Worm (Caenorhabditis elegans): ENCODE results near the gene akap-1.

ce11 chrIII:6411914-6412313, 58.7 kb downstream of the akap-1 start, which contains the start of gene C05D11.5:
- no peak for TF ChIP-seq ztf-29 (GFP tag; IDR thresholded peaks at IDR 0.05)
- no peak for TF ChIP-seq flt-1 (GFP tag; IDR thresholded peaks at IDR 0.05)
- no peak for TF ChIP-seq ref-1 (GFP tag; conservative IDR thresholded peaks at IDR 0.05)

All from whole organism, midembryonic.